Fruit fly (Drosophila melanogaster) Kc167 (cell line): Measurements from ENCODE around the gene Arl1.
A peak's percentile ranks its signal among the peaks of the same experiment; 100 is the strongest.

Experiments
- psq ChIP-seq: fragments of >200 bp; optimal IDR thresholded peaks from 2 replicates; lab custom pipeline; 2017; ENCODE audit warnings: missing external identifiers
- ttk ChIP-seq: sonication (Bioruptor generic); optimal IDR thresholded peaks from 2 replicates; lab custom pipeline; 2017; ENCODE audit warnings: missing external identifiers

DNA sequence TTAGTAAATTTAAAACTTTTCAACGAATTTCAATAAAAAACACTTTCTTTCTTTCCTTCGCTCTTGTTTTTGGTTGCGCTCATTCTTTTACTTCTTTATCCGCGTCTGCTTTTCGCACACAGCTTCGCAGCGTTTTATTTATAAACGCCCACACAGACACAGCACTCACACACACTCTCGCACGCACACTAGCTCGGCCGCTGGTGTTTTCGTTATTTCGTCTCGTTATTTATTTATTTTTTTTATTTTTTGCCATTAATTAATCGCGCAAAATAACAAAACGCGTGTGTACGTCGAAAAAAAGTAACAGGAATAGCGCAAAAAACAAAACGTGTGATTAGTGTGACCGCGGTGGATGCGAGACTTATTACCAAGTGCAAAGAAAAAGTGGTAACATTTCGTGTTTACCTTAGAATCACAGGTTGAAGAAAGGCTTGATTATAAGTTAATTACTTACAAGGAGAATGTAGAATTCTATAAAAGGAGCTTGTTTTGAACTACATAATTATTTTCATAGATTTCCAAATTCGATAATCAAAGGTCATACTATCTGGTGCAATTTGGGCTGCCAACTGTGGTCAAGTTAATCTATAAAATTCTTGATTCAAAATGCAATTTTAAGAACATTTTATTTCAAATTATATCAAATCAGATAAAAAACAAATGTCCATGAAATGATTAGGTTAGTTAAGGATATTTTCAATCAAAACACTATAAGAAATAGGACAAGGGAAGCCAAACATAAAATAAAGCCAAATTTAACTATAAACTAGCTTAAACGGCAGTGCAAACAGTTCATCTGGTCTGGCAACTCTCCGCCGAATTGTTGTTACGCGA lies 21.7 kb downstream of the Arl1 start, which contains the start of the genes hzg and mRpS31:
- TF ChIP-seq ttk (lab: Kevin White, UChicago) (no peak), psq (lab: Kevin White, UChicago) (peak; percentile 14)
